Fruit fly (Drosophila melanogaster) whole organism, embryonic: ENCODE data around the gene CG11588.

ENCODE experiments used
- CG1024 ChIP-seq: fragments of 200-800 bp; sonication (Bioruptor generic); IDR thresholded peaks from 2 replicates; pipeline ENCODE4 v1.3.6; 2022; ENCODE audit warnings: missing biosample characterization, missing genetic modification characterization
- CG11504 ChIP-seq: fragments of 200-800 bp; sonication (Bioruptor generic); optimal IDR thresholded peaks from 3 replicates; lab custom pipeline; 2019; ENCODE audit warnings: missing biosample characterization, mild to moderate bottlenecking, missing genetic modification characterization, moderate library complexity
- CG12071 ChIP-seq: fragments of 200-800 bp; sonication (Bioruptor generic); optimal IDR thresholded peaks from 3 replicates; lab custom pipeline; 2018; ENCODE audit warnings: missing biosample characterization, mild to moderate bottlenecking, missing genetic modification characterization
- CG14965 ChIP-seq: fragments of 200-800 bp; sonication (Bioruptor generic); optimal IDR thresholded peaks from 2 replicates; lab custom pipeline; 2016; ENCODE audit warnings: missing biosample characterization, missing genetic modification characterization, borderline replicate concordance
- CG15269 ChIP-seq: fragments of 200-800 bp; sonication (Bioruptor generic); optimal IDR thresholded peaks from 2 replicates; lab custom pipeline; 2018; ENCODE audit warnings: missing biosample characterization, mild to moderate bottlenecking, missing genetic modification characterization, moderate library complexity
- CG15479 ChIP-seq: fragments of 200-800 bp; sonication (Bioruptor generic); optimal IDR thresholded peaks from 3 replicates; lab custom pipeline; 2019; ENCODE audit warnings: missing biosample characterization, mild to moderate bottlenecking, missing genetic modification characterization, moderate library complexity
- CG18599 ChIP-seq: fragments of 200-800 bp; sonication (Bioruptor generic); optimal IDR thresholded peaks from 3 replicates; lab custom pipeline; 2017; ENCODE audit warnings: missing biosample characterization, missing genetic modification characterization, mild to moderate bottlenecking, moderate library complexity, missing genetic modification reagents
- CG2120 ChIP-seq: fragments of 200-800 bp; sonication (Bioruptor generic); optimal IDR thresholded peaks from 3 replicates; lab custom pipeline; 2016; ENCODE audit warnings: missing biosample characterization, missing genetic modification characterization
- CG2678 ChIP-seq: fragments of 200-800 bp; sonication (Bioruptor generic); optimal IDR thresholded peaks from 3 replicates; lab custom pipeline; 2019; ENCODE audit warnings: missing biosample characterization, mild to moderate bottlenecking, missing genetic modification characterization, moderate library complexity
- CG31441 ChIP-seq: fragments of 200-800 bp; sonication (Bioruptor generic); IDR thresholded peaks from 2 replicates; pipeline ENCODE4 v1.3.6; 2022; ENCODE audit warnings: missing biosample characterization, missing genetic modification characterization
- CG32532 ChIP-seq: fragments of 200-800 bp; sonication (Bioruptor generic); IDR thresholded peaks from 2 replicates; pipeline ENCODE4 v1.3.6; 2022; ENCODE audit warnings: missing biosample characterization, missing genetic modification characterization
- CG3995 ChIP-seq: fragments of 200-800 bp; sonication (Bioruptor generic); optimal IDR thresholded peaks from 3 replicates; lab custom pipeline; 2016; ENCODE audit warnings: missing biosample characterization, missing genetic modification characterization
- CG7271 ChIP-seq: fragments of 200-800 bp; sonication (Bioruptor generic); optimal IDR thresholded peaks from 2 replicates; lab custom pipeline; 2018; ENCODE audit warnings: missing biosample characterization, mild to moderate bottlenecking, missing genetic modification characterization, moderate library complexity
- CG7556 ChIP-seq: fragments of 200-800 bp; sonication (Bioruptor generic); optimal IDR thresholded peaks from 2 replicates; lab custom pipeline; 2017; ENCODE audit warnings: missing biosample characterization, mild to moderate bottlenecking, missing genetic modification characterization
- CG8388 ChIP-seq: fragments of 200-800 bp; sonication (Bioruptor generic); optimal IDR thresholded peaks from 2 replicates; lab custom pipeline; 2019; ENCODE audit warnings: missing biosample characterization, mild to moderate bottlenecking, missing genetic modification characterization, moderate library complexity
- CTCF ChIP-seq: fragments of 200-800 bp; sonication (Bioruptor generic); optimal IDR thresholded peaks from 2 replicates; lab custom pipeline; 2017; ENCODE audit warnings: missing biosample characterization, mild to moderate bottlenecking, missing genetic modification characterization, moderate library complexity
- ERR ChIP-seq: fragments of 200-800 bp; sonication (Bioruptor generic); optimal IDR thresholded peaks from 2 replicates; lab custom pipeline; 2016; ENCODE audit warnings: missing biosample characterization, missing genetic modification characterization
- Fer1 ChIP-seq: fragments of 200-800 bp; sonication (Bioruptor generic); optimal IDR thresholded peaks from 2 replicates; lab custom pipeline; 2017; ENCODE audit warnings: missing biosample characterization, mild to moderate bottlenecking, missing genetic modification characterization
- H15 ChIP-seq: fragments of 200-800 bp; sonication (Bioruptor generic); IDR thresholded peaks from 3 replicates; pipeline ENCODE4 v1.3.6; 2022; ENCODE audit warnings: missing biosample characterization, missing genetic modification characterization
- HmgD ChIP-seq: fragments of 200-800 bp; sonication (Bioruptor generic); optimal IDR thresholded peaks from 3 replicates; lab custom pipeline; 2016; ENCODE audit warnings: missing biosample characterization, missing genetic modification characterization
- Meics ChIP-seq: fragments of 200-800 bp; sonication (Bioruptor generic); optimal IDR thresholded peaks from 2 replicates; lab custom pipeline; 2017; ENCODE audit warnings: missing biosample characterization, mild to moderate bottlenecking, missing genetic modification characterization
- PHDP ChIP-seq: fragments of 200-800 bp; sonication (Bioruptor generic); optimal IDR thresholded peaks from 3 replicates; lab custom pipeline; 2018; ENCODE audit warnings: missing biosample characterization, mild to moderate bottlenecking, missing genetic modification characterization, moderate library complexity
- Ptx1 ChIP-seq: fragments of 200-800 bp; sonication (Bioruptor generic); IDR thresholded peaks from 2 replicates; pipeline ENCODE4 v1.3.6; 2022; ENCODE audit warnings: missing biosample characterization, missing genetic modification characterization
- Scr ChIP-seq: fragments of 200-800 bp; sonication (Bioruptor generic); IDR thresholded peaks from 2 replicates; pipeline ENCODE4 v1.3.6; 2022; ENCODE audit warnings: missing biosample characterization, missing genetic modification characterization; ENCODE audit not compliant: partially characterized antibody
- Sin3A ChIP-seq: fragments of >200 bp; optimal IDR thresholded peaks from 2 replicates; lab custom pipeline; 2018
- Sox100B ChIP-seq: fragments of 200-800 bp; sonication (Bioruptor generic); optimal IDR thresholded peaks from 3 replicates; lab custom pipeline; 2018; ENCODE audit warnings: missing biosample characterization, mild to moderate bottlenecking, missing genetic modification characterization
- Sox102F ChIP-seq: fragments of 200-800 bp; sonication (Bioruptor generic); optimal IDR thresholded peaks from 2 replicates; lab custom pipeline; 2018; ENCODE audit warnings: missing biosample characterization, mild to moderate bottlenecking, missing genetic modification characterization, moderate library complexity
- abd-A ChIP-seq: fragments of 200-800 bp; sonication (Bioruptor generic); optimal IDR thresholded peaks from 3 replicates; lab custom pipeline; 2019; ENCODE audit warnings: missing biosample characterization, mild to moderate bottlenecking, missing genetic modification characterization, moderate library complexity
- caup ChIP-seq: fragments of 200-800 bp; sonication (Bioruptor generic); optimal IDR thresholded peaks from 3 replicates; lab custom pipeline; 2017; ENCODE audit warnings: missing biosample characterization, mild to moderate bottlenecking, missing genetic modification characterization, moderate library complexity; ENCODE audit not compliant: severe bottlenecking
- ci ChIP-seq: fragments of 200-800 bp; sonication (Bioruptor generic); IDR thresholded peaks from 3 replicates; pipeline ENCODE4 v1.3.6; 2022; ENCODE audit warnings: missing biosample characterization, missing genetic modification characterization
- cwo ChIP-seq: fragments of 200-800 bp; sonication (Bioruptor generic); optimal IDR thresholded peaks from 3 replicates; lab custom pipeline; 2017; ENCODE audit warnings: missing biosample characterization, missing genetic modification characterization, mild to moderate bottlenecking, moderate library complexity, missing genetic modification reagents
- exex ChIP-seq: fragments of 200-800 bp; sonication (Bioruptor generic); optimal IDR thresholded peaks from 4 replicates; lab custom pipeline; 2018; ENCODE audit warnings: missing biosample characterization, mild to moderate bottlenecking, missing genetic modification characterization, moderate library complexity
- gem ChIP-seq: fragments of 200-800 bp; sonication (Bioruptor generic); optimal IDR thresholded peaks from 2 replicates; lab custom pipeline; 2019; ENCODE audit warnings: missing biosample characterization, mild to moderate bottlenecking, missing genetic modification characterization, moderate library complexity
- hbn ChIP-seq: fragments of 200-800 bp; sonication (Bioruptor generic); IDR thresholded peaks from 2 replicates; pipeline ENCODE4 v1.3.6; 2022; ENCODE audit warnings: missing biosample characterization, missing genetic modification characterization; ENCODE audit not compliant: partially characterized antibody
- insv ChIP-seq, 2 experiments: fragments of 200-800 bp; sonication (Bioruptor generic); optimal IDR thresholded peaks; 3 replicates each; lab custom pipeline; 2016 to 2018; ENCODE audit warnings: missing biosample characterization in 2 of 2, missing genetic modification characterization in 2 of 2
- ken ChIP-seq: fragments of 200-800 bp; sonication (Bioruptor generic); IDR thresholded peaks from 3 replicates; pipeline ENCODE4 v1.3.6; 2022; ENCODE audit warnings: missing biosample characterization, missing genetic modification characterization
- lov ChIP-seq, 2 experiments: fragments of 200-800 bp in 1 of 2; fragments of >200 bp in 1 of 2; sonication (Bioruptor generic) in 1 of 2; IDR thresholded peaks in 1 of 2; optimal IDR thresholded peaks in 1 of 2; 2 replicates in 1 of 2; 3 replicates in 1 of 2; pipeline versions ENCODE4 v1.3.6 to Lab custom; 2017 to 2022; ENCODE audit warnings: missing biosample characterization in 1 of 2, missing genetic modification characterization in 1 of 2
- mirr ChIP-seq: fragments of 200-800 bp; sonication (Bioruptor generic); optimal IDR thresholded peaks from 3 replicates; lab custom pipeline; 2018; ENCODE audit warnings: missing biosample characterization, mild to moderate bottlenecking, missing genetic modification characterization
- pb ChIP-seq: fragments of 200-800 bp; sonication (Bioruptor generic); optimal IDR thresholded peaks from 3 replicates; lab custom pipeline; 2016; ENCODE audit warnings: missing biosample characterization, missing genetic modification characterization
- prd ChIP-seq, 3 experiments: fragments of >200 bp in 2 of 3; fragments of 200-800 bp in 1 of 3; sonication (Bioruptor generic) in 1 of 3; optimal IDR thresholded peaks in 2 of 3; IDR thresholded peaks in 1 of 3; 2 replicates in 2 of 3; 3 replicates in 1 of 3; pipeline versions ENCODE4 v1.3.6 to Lab custom; 2017 to 2022; ENCODE audit warnings: missing biosample characterization in 1 of 3, missing genetic modification characterization in 1 of 3
- ranshi ChIP-seq: fragments of 200-800 bp; sonication (Bioruptor generic); IDR thresholded peaks from 2 replicates; pipeline ENCODE4 v1.3.6; 2022; ENCODE audit warnings: missing biosample characterization, missing genetic modification characterization
- row ChIP-seq: fragments of 200-800 bp; sonication (Bioruptor generic); IDR thresholded peaks from 3 replicates; pipeline ENCODE4 v1.3.6; 2022; ENCODE audit warnings: missing biosample characterization, missing genetic modification characterization
- scrt ChIP-seq: fragments of 200-800 bp; sonication (Bioruptor generic); optimal IDR thresholded peaks from 2 replicates; lab custom pipeline; 2018; ENCODE audit warnings: missing biosample characterization, mild to moderate bottlenecking, missing genetic modification characterization, moderate library complexity
- sens ChIP-seq: fragments of 200-800 bp; sonication (Bioruptor generic); peaks from one replicate; lab custom pipeline; 2016; ENCODE audit warnings: missing biosample characterization, missing genetic modification characterization
- sim ChIP-seq: fragments of 200-800 bp; sonication (Bioruptor generic); IDR thresholded peaks from 2 replicates; pipeline ENCODE4 v1.3.6; 2022; ENCODE audit warnings: missing biosample characterization, missing genetic modification characterization
- tap ChIP-seq: fragments of 200-800 bp; optimal IDR thresholded peaks from 3 replicates; lab custom pipeline; 2019; ENCODE audit warnings: missing biosample characterization, mild to moderate bottlenecking, missing genetic modification characterization, moderate library complexity

Gene CG11588

DNA sequence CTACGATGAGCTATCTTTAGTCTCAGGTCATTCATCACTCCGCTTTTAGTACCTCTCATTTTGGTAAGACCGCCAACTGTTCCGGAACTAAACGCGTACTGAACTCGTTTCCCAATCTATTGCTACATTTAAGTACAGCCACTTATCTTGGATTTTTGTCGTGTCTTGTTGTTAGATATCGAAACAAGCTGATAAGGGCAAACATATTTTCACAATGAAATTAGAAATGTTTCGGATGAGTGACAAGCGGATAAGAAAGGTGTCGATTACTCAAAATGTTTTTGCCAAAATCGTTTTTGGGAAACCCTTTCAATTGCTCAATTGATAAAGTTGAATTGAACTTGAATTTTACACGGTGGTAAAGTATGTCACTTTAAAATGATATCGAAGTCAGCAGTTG is 32.4 kb upstream of the CG11588 start, which contains the start of gene CG5897:
Gene CG5897, minus strand, starts transcription at position 101 of the 400 bp plus-strand sequence.
- TF ChIP-seq exex (tag; lab: Kevin White, UChicago) (peak; percentile 20), CG15479 (GFP tag; lab: Kevin White, UChicago) (peak; percentile 16), caup (GFP tag; lab: Kevin White, UChicago) (peak; percentile 56), ERR (GFP tag; lab: Kevin White, UChicago) (no peak), mirr (peak; percentile 46)

DNA sequence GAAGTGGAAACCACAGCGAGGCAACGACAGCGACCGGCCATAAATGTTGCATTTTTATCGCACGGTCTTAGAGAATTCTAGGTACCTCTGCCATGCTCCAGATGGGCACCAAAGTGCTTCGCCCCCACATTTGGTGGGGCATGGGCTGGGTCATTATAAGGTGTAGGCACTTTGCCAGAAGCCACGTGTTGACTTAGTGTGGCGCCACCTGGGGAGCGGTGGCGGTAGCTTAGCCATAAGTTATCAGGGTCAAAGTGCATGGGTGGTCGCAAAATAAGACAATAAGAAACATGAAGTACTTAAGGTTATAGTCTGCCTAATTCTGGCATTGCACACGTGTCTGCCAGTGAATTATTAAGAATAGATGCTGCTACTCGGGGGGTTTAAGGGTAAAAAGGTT is 28.5 kb upstream of the CG11588 start:
- no peak for TF ChIP-seq abd-A (tag; lab: Kevin White, UChicago)
- TF ChIP-seq CG14965 (GFP tag; lab: Kevin White, UChicago) = peak; percentile 84
- 0 out of 3 replicates have a peak, but pooled peaks have one; percentile 23 for TF ChIP-seq ci
- TF ChIP-seq CTCF (GFP tag; lab: Kevin White, UChicago) = peak; percentile 85
- no peak for TF ChIP-seq lov (optimal IDR thresholded peaks at IDR 0.05; lab: Kevin White, UChicago)
- 0 out of 3 replicates have a peak, but pooled peaks have one; percentile 45 for TF ChIP-seq lov (GFP tag; IDR thresholded peaks at IDR 0.05; lab: Robert Waterston, UW)
- no peak for TF ChIP-seq CG7271 (tag; lab: Kevin White, UChicago)
- no peak for TF ChIP-seq prd (optimal IDR thresholded peaks at IDR 0.05; lab: Kevin White, UChicago)
- TF ChIP-seq prd (GFP tag; IDR thresholded peaks at IDR 0.05; lab: Robert Waterston, UW) = peak; percentile 22; the same call in 1 of the 3 replicates

DNA sequence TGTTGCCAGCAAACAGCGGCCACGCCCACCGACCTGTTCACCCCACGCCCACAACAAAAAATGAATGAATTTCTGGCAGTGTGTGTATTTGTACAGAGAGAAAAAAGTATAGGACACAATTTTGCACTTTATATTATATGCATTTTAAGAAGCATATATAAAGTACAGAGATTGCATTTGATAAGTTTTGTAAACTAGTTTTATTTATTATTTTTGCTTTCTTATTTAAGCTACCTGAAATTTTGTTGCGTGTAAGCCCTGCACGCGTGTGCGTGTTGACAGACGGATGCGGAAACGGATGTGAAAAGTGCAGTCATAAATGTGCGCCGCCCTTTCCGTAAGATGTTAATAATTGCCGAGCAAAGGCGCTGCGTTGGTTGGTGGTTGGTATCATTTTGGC is 24.6 kb upstream of the CG11588 start:
- TF ChIP-seq CG2678 (tag; lab: Kevin White, UChicago) (peak; percentile 39), hbn (GFP tag; lab: Robert Waterston, UW) (no peak), HmgD (GFP tag; lab: Kevin White, UChicago) (no peak), Meics (GFP tag; lab: Kevin White, UChicago) (peak; percentile 38), cwo (peak; percentile 14), CG2120 (peak; percentile 23), sens (GFP tag; lab: Kevin White, UChicago) (peak; percentile 66), sim (GFP tag; lab: Robert Waterston, UW) (no peak), CG18599 (peak; percentile 59), CG3995 (GFP tag; lab: Kevin White, UChicago) (no peak), CG11504 (tag; lab: Kevin White, UChicago) (peak; percentile 57), Ptx1 (GFP tag; lab: Robert Waterston, UW) (peak; percentile 52; the same call in 1 of the 2 replicates), tap (tag; lab: Kevin White, UChicago) (peak; percentile 21), CG32532 (GFP tag; lab: Robert Waterston, UW) (no peak; the same call in 1 of the 2 replicates), pb (GFP tag; lab: Kevin White, UChicago) (no peak), Sox102F (GFP tag; lab: Kevin White, UChicago) (peak; percentile 37), Scr (no peak), Fer1 (GFP tag; lab: Kevin White, UChicago) (peak; percentile 29), abd-A (tag; lab: Kevin White, UChicago) (peak; percentile 32), H15 (GFP tag; lab: Robert Waterston, UW) (0 out of 3 replicates have a peak, but pooled peaks have one; percentile 30), PHDP (no peak), ranshi (GFP tag; lab: Robert Waterston, UW) (peak; percentile 55; the same call in 1 of the 2 replicates), CG31441 (GFP tag; lab: Robert Waterston, UW) (peak; percentile 36; the same call in 1 of the 2 replicates), Sox100B (GFP tag; lab: Kevin White, UChicago) (peak; percentile 3), CG12071 (GFP tag; lab: Kevin White, UChicago) (no peak), CG1024 (GFP tag; lab: Robert Waterston, UW) (peak; percentile 12; the same call in 1 of the 2 replicates), CG8388 (GFP tag; lab: Kevin White, UChicago) (peak; percentile 4), CG15269 (tag; lab: Kevin White, UChicago) (peak; percentile 2), Sin3A (lab: Kevin White, UChicago) (no peak), CG7556 (GFP tag; lab: Kevin White, UChicago) (peak; percentile 17), scrt (GFP tag; lab: Kevin White, UChicago) (peak; percentile 17), row (peak; percentile 53), insv (GFP tag; optimal IDR thresholded peaks at IDR 0.05; lab: Kevin White, UChicago) (no peak), gem (tag; lab: Kevin White, UChicago) (peak; percentile 40), ken (0 out of 3 replicates have a peak, but pooled peaks have one; percentile 35)
